Worm (Caenorhabditis elegans): ENCODE results near the gene gba-3.

ce11 chrIV:17471870-17472459 lies 1.2 kb upstream of the gba-3 start, which contains the start of gene epic-1:
- TF ChIP-seq mep-1 (tag; optimal IDR thresholded peaks at IDR 0.05) (peak; percentile 33), nhr-76 (tag; optimal IDR thresholded peaks at IDR 0.05) (no peak), ama-1 (optimal IDR thresholded peaks at IDR 0.05) (no peak), ztf-7 (tag; optimal IDR thresholded peaks at IDR 0.05) (no peak), mes-2 (tag; optimal IDR thresholded peaks at IDR 0.05; ENCODE audit: poor library complexity, severe bottlenecking) (no peak), unc-130 (GFP tag; optimal IDR thresholded peaks at IDR 0.05) (no peak), nhr-25 (tag; optimal IDR thresholded peaks at IDR 0.05; ENCODE audit: borderline replicate concordance, insufficient read depth) (peak; percentile 64), lir-3 (tag; optimal IDR thresholded peaks at IDR 0.05) (no peak), snpc-4 (tag; optimal IDR thresholded peaks at IDR 0.05) (no peak), R02D3.7 (tag; optimal IDR thresholded peaks at IDR 0.05) (no peak), aly-2 (tag; optimal IDR thresholded peaks at IDR 0.05) (no peak), lin-29 (GFP tag; IDR thresholded peaks at IDR 0.05) (no peak), dve-1 (tag; optimal IDR thresholded peaks at IDR 0.05; ENCODE audit: insufficient read depth) (peak; percentile 18)

Data from whole organism, L4 larva.